Worm (Caenorhabditis elegans) whole organism, young adult: ENCODE data around the gene ZK1321.1.

Experiments
- B0261.1 ChIP-seq: sonication (generic microtip); optimal IDR thresholded peaks from 2 replicates; lab custom pipeline; 2016; ENCODE audit warnings: mild to moderate bottlenecking, missing genetic modification characterization, moderate library complexity, missing compliant biosample characterization
- C06A6.2 ChIP-seq: fragments of 200-800 bp; sonication (Bioruptor generic); conservative IDR thresholded peaks from 2 replicates; pipeline ENCODE4 v1.3.6; 2022; ENCODE audit warnings: missing genetic modification characterization, missing compliant biosample characterization
- C17E4.6 ChIP-seq: fragments of 200-800 bp; sonication (Bioruptor generic); IDR thresholded peaks from 2 replicates; pipeline ENCODE4 v1.3.6; 2022; ENCODE audit warnings: missing genetic modification reagents, missing genetic modification characterization, missing compliant biosample characterization
- F23B12.7 ChIP-seq: sonication (generic microtip); optimal IDR thresholded peaks from 2 replicates; lab custom pipeline; 2017; ENCODE audit warnings: missing genetic modification characterization, mild to moderate bottlenecking, missing compliant biosample characterization, antibody characterized with exemption, moderate library complexity; ENCODE audit not compliant: insufficient read depth
- F55B11.4 ChIP-seq: sonication (generic microtip); optimal IDR thresholded peaks from 2 replicates; lab custom pipeline; 2016; ENCODE audit warnings: missing compliant biosample characterization, missing genetic modification characterization, borderline replicate concordance; ENCODE audit not compliant: insufficient read depth
- F57C9.4 ChIP-seq: sonication (generic microtip); optimal IDR thresholded peaks from 2 replicates; lab custom pipeline; 2017; ENCODE audit warnings: mild to moderate bottlenecking, missing genetic modification characterization, missing compliant biosample characterization
- Y56A3A.18 ChIP-seq: fragments of 200-800 bp; sonication (Bioruptor generic); IDR thresholded peaks from 2 replicates; pipeline ENCODE4 v1.3.6; 2022; ENCODE audit warnings: missing genetic modification reagents, missing genetic modification characterization, missing compliant biosample characterization
- ZK185.1 ChIP-seq: sonication (generic microtip); optimal IDR thresholded peaks from 2 replicates; lab custom pipeline; 2016; ENCODE audit warnings: mild to moderate bottlenecking, missing genetic modification characterization, missing compliant biosample characterization; ENCODE audit not compliant: poor library complexity, severe bottlenecking
- aptf-2 ChIP-seq: fragments of 200-800 bp; sonication (Bioruptor generic); conservative IDR thresholded peaks from 2 replicates; pipeline ENCODE4 v1.3.6; 2022; ENCODE audit warnings: missing genetic modification reagents, missing genetic modification characterization, missing compliant biosample characterization
- atf-7 ChIP-seq: sonication (generic microtip); optimal IDR thresholded peaks from 2 replicates; lab custom pipeline; 2017; ENCODE audit warnings: mild to moderate bottlenecking, missing genetic modification characterization, missing compliant biosample characterization
- attf-5 ChIP-seq: fragments of 200-800 bp; sonication (Bioruptor generic); optimal IDR thresholded peaks from 2 replicates; lab custom pipeline; 2018; ENCODE audit warnings: mild to moderate bottlenecking, missing genetic modification characterization, missing compliant biosample characterization
- ceh-100 ChIP-seq: fragments of 200-800 bp; sonication (Bioruptor generic); IDR thresholded peaks from 2 replicates; pipeline ENCODE4 v1.3.6; 2022; ENCODE audit warnings: missing genetic modification reagents, missing genetic modification characterization, missing compliant biosample characterization
- ceh-27 ChIP-seq: fragments of 200-800 bp; sonication (Bioruptor generic); optimal IDR thresholded peaks from 2 replicates; lab custom pipeline; 2018; ENCODE audit warnings: mild to moderate bottlenecking, missing genetic modification characterization, moderate library complexity, missing compliant biosample characterization
- ceh-40 ChIP-seq: fragments of 200-800 bp; sonication (Bioruptor generic); IDR thresholded peaks from 2 replicates; pipeline ENCODE4 v1.3.6; 2022; ENCODE audit warnings: missing genetic modification characterization, missing compliant biosample characterization
- ceh-58 ChIP-seq: fragments of 200-800 bp; sonication (Bioruptor generic); IDR thresholded peaks from 2 replicates; pipeline ENCODE4 v1.3.6; 2022; ENCODE audit warnings: missing genetic modification characterization, missing compliant biosample characterization
- ceh-79 ChIP-seq: sonication (generic microtip); optimal IDR thresholded peaks from 2 replicates; lab custom pipeline; 2017; ENCODE audit warnings: mild to moderate bottlenecking, missing genetic modification characterization, missing compliant biosample characterization
- efl-1 ChIP-seq: fragments of 150-350 bp; optimal IDR thresholded peaks from 2 replicates; lab custom pipeline; 2014; ENCODE audit warnings: missing biosample characterization, missing genetic modification reagents, missing genetic modification characterization
- egl-44 ChIP-seq: fragments of 200-800 bp; sonication (Bioruptor generic); IDR thresholded peaks from 2 replicates; pipeline ENCODE4 v1.3.6; 2022; ENCODE audit warnings: missing genetic modification reagents, missing genetic modification characterization, missing compliant biosample characterization
- fkh-3 ChIP-seq: sonication (generic microtip); optimal IDR thresholded peaks from 2 replicates; lab custom pipeline; 2016; ENCODE audit warnings: mild to moderate bottlenecking, missing genetic modification characterization, missing compliant biosample characterization
- gei-17 ChIP-seq: fragments of 200-800 bp; sonication (Bioruptor generic); optimal IDR thresholded peaks from 2 replicates; lab custom pipeline; 2018; ENCODE audit warnings: mild to moderate bottlenecking, missing genetic modification characterization, missing compliant biosample characterization
- hlh-26 ChIP-seq: fragments of 200-800 bp; sonication (Bioruptor generic); conservative IDR thresholded peaks from 2 replicates; pipeline ENCODE4 v1.3.6; 2022; ENCODE audit warnings: missing genetic modification reagents, missing genetic modification characterization, missing compliant biosample characterization
- hrde-1 ChIP-seq: sonication (generic microtip); optimal IDR thresholded peaks from 2 replicates; lab custom pipeline; 2016; ENCODE audit warnings: missing genetic modification characterization, mild to moderate bottlenecking, missing compliant biosample characterization, moderate library complexity, missing genotype, missing genetic modification reagents, borderline replicate concordance
- let-607 ChIP-seq, 2 experiments: fragments of 200-800 bp in 1 of 2; sonication (Bioruptor generic) in 1 of 2; sonication (generic microtip) in 1 of 2; optimal IDR thresholded peaks; 2 replicates each; lab custom pipeline; 2016 to 2018; ENCODE audit warnings: mild to moderate bottlenecking in 2 of 2, missing compliant biosample characterization in 2 of 2, missing genetic modification characterization in 2 of 2, moderate library complexity in 2 of 2, missing genotype in 1 of 2
- lin-26 ChIP-seq: fragments of 200-800 bp; sonication (Bioruptor generic); IDR thresholded peaks from 2 replicates; pipeline ENCODE4 v1.3.6; 2022; ENCODE audit warnings: missing genetic modification reagents, missing genetic modification characterization, missing compliant biosample characterization
- lin-40 ChIP-seq: sonication (generic microtip); optimal IDR thresholded peaks from 2 replicates; lab custom pipeline; 2016; ENCODE audit warnings: missing genetic modification characterization, mild to moderate bottlenecking, missing compliant biosample characterization, missing genotype, missing genetic modification reagents
- lin-54 ChIP-seq: fragments of 200-800 bp; sonication (Bioruptor generic); optimal IDR thresholded peaks from 2 replicates; lab custom pipeline; 2018; ENCODE audit warnings: mild to moderate bottlenecking, missing genetic modification characterization, missing compliant biosample characterization
- lsy-27 ChIP-seq: sonication (generic microtip); optimal IDR thresholded peaks from 2 replicates; lab custom pipeline; 2017; ENCODE audit warnings: missing genetic modification characterization, mild to moderate bottlenecking, missing compliant biosample characterization, antibody characterized with exemption, missing genotype, borderline replicate concordance; ENCODE audit not compliant: insufficient read depth
- madf-10 ChIP-seq: sonication (generic microtip); optimal IDR thresholded peaks from 2 replicates; lab custom pipeline; 2016; ENCODE audit warnings: mild to moderate bottlenecking, missing genetic modification characterization, missing compliant biosample characterization
- mcd-1 ChIP-seq: fragments of 200-800 bp; sonication (Bioruptor generic); IDR thresholded peaks from 2 replicates; pipeline ENCODE4 v1.3.6; 2022; ENCODE audit warnings: missing genetic modification reagents, missing genetic modification characterization, missing compliant biosample characterization
- mel-28 ChIP-seq: sonication (generic microtip); optimal IDR thresholded peaks from 2 replicates; lab custom pipeline; 2016; ENCODE audit warnings: borderline replicate concordance, mild to moderate bottlenecking, missing genetic modification characterization, missing compliant biosample characterization
- nfya-2 ChIP-seq: fragments of 200-800 bp; sonication (Bioruptor generic); IDR thresholded peaks from 2 replicates; pipeline ENCODE4 v1.3.6; 2022; ENCODE audit warnings: missing genetic modification reagents, missing genetic modification characterization, missing compliant biosample characterization
- nhr-120 ChIP-seq: fragments of 200-800 bp; sonication (Bioruptor generic); IDR thresholded peaks from 2 replicates; pipeline ENCODE4 v1.3.6; 2022; ENCODE audit warnings: missing genetic modification characterization, missing compliant biosample characterization
- nhr-179 ChIP-seq: sonication (generic microtip); optimal IDR thresholded peaks from 2 replicates; lab custom pipeline; 2016; ENCODE audit warnings: mild to moderate bottlenecking, missing genetic modification characterization, missing compliant biosample characterization
- nhr-80 ChIP-seq: sonication (generic microtip); optimal IDR thresholded peaks from 2 replicates; lab custom pipeline; 2016; ENCODE audit warnings: missing genetic modification characterization, missing compliant biosample characterization
- snpc-1.1 ChIP-seq: sonication (generic microtip); optimal IDR thresholded peaks from 2 replicates; lab custom pipeline; 2017; ENCODE audit warnings: missing genetic modification characterization, mild to moderate bottlenecking, missing compliant biosample characterization, antibody characterized with exemption, moderate library complexity, missing genotype, missing genetic modification reagents; ENCODE audit not compliant: insufficient read depth
- snpc-4 ChIP-seq, 5 experiments: fragments of 150-350 bp in 1 of 5; sonication (generic microtip) in 4 of 5; optimal IDR thresholded peaks; 2 replicates each; lab custom pipeline; 2014 to 2018; ENCODE audit warnings: missing genetic modification characterization in 5 of 5, missing biosample characterization in 3 of 5, antibody characterized with exemption in 2 of 5, mild to moderate bottlenecking in 2 of 5, missing compliant biosample characterization in 2 of 5, missing genotype in 2 of 5, moderate library complexity in 2 of 5, missing genetic modification reagents in 1 of 5
- somi-1 ChIP-seq: fragments of 200-800 bp; sonication (Bioruptor generic); optimal IDR thresholded peaks from 2 replicates; lab custom pipeline; 2018; ENCODE audit warnings: mild to moderate bottlenecking, missing genetic modification characterization, missing compliant biosample characterization
- tbx-9 ChIP-seq: sonication (generic microtip); optimal IDR thresholded peaks from 2 replicates; lab custom pipeline; 2016; ENCODE audit warnings: borderline replicate concordance, missing genetic modification characterization, inconsistent platforms, missing compliant biosample characterization
- tlf-1 ChIP-seq: fragments of 200-800 bp; sonication (Bioruptor generic); optimal IDR thresholded peaks from 2 replicates; lab custom pipeline; 2018; ENCODE audit warnings: mild to moderate bottlenecking, missing genetic modification characterization, missing compliant biosample characterization
- zfh-2 ChIP-seq: fragments of 200-800 bp; sonication (Bioruptor generic); conservative IDR thresholded peaks from 2 replicates; pipeline ENCODE4 v1.3.6; 2022; ENCODE audit warnings: missing genetic modification reagents, missing genetic modification characterization, missing compliant biosample characterization
- ztf-6 ChIP-seq: fragments of 200-800 bp; sonication (Bioruptor generic); IDR thresholded peaks from 2 replicates; pipeline ENCODE4 v1.3.6; 2022; ENCODE audit warnings: missing genetic modification reagents, missing genetic modification characterization, missing compliant biosample characterization

ZK1321.1 gene

DNA sequence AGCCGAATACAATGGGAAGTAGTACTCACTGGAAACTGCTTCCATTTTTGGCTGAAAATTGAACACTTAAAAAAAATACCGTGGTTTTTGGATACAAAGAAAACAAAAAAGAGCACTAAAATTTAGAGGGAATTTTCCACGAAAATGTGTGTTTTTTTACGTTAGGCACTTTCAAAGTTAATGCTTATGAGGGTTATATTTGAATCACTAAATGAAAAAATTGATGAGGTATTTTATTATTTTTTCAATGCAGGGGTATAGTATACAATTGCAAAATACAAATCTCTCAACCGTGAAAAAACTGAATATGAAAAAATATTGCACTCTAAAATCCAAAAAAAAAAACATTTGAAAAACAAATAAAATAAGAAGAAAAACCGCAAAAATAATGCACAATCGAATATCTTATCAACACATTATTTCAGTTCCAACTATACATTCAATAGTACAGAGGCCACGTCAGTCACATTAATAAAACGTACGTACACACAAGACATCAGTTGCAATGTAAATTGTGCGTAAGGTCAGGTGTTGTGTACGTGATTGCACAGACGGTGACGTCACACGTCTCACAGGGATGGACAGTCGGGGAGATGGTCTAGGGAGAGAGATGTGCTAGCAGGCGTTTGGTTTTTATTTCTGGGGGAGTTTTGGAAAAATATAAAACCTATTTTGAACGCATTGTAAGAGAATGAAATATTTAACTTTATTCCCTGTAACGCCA, 16.1 kb downstream of the ZK1321.1 start, which contains the start of gene aqp-10 (continued):
- TF ChIP-seq aptf-2 (GFP tag; lab: Robert Waterston, UW) (no peak), somi-1 (GFP tag; lab: Kevin White, UChicago) (peak; percentile 19), snpc-4 (GFP tag; optimal IDR thresholded peaks at IDR 0.05; lab: Kevin White, UChicago) (no peak), snpc-4 (tag; optimal IDR thresholded peaks at IDR 0.05; lab: Kevin White, UChicago) (peak in 2 of 4 experiments; percentile 34 to 47), mcd-1 (GFP tag; lab: Robert Waterston, UW) (0 out of 2 replicates have a peak, but pooled peaks have one; percentile 26), snpc-1.1 (tag; lab: Kevin White, UChicago) (no peak), tbx-9 (tag; lab: Kevin White, UChicago) (no peak), ZK185.1 (tag; lab: Kevin White, UChicago) (peak; percentile 38), ceh-100 (GFP tag; lab: Robert Waterston, UW) (no peak), ceh-79 (no peak), tlf-1 (GFP tag; lab: Kevin White, UChicago) (no peak), hlh-26 (GFP tag; lab: Robert Waterston, UW) (no peak), B0261.1 (tag; lab: Kevin White, UChicago) (no peak), madf-10 (tag; lab: Kevin White, UChicago) (peak; percentile 6), lin-26 (GFP tag; lab: Robert Waterston, UW) (no peak), attf-5 (peak; percentile 14), lin-40 (tag; lab: Kevin White, UChicago) (peak; percentile 11), let-607 (tag; optimal IDR thresholded peaks at IDR 0.05; lab: Kevin White, UChicago) (peak; percentile 95), ceh-27 (peak; percentile 1), F57C9.4 (tag; lab: Kevin White, UChicago) (no peak)
- TF ChIP-seq, all 124 proteins: peak for 20

DNA sequence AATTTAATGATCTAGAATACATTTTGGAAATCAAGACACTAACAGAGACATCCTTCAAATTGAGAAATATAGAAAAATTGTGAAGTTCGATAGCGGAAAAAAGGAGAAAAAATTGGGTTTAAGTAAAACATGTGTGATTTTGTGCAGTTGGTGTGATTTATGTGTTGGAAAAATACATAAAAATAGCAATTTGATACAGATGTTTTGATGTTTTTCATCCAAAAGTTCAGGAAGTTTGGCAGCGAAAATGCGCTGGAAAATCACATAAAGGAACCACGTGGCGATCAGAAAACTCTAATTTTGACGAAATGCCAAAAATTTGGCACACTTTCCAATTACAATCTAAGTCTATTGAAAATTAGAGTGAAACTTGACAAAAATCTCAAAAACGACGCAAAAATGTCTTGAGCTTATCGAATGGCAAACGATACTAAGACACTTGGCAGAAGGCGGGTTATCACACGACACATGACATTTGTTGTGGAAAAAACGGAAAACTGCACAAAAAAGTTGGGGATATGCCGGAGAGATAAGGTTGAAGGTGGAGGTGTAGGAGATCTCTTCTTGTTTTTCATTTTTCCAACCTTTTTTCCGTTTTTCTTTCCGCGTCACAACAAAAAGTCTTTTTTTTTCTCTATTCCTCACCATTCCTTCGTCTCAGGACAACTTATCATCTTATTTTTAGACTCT, 20.2 kb downstream of the ZK1321.1 start, which contains the start of gene ZK1321.4:
Gene ZK1321.4, minus strand, starts transcription at position 51 of the 690 bp plus-strand sequence.
- TF ChIP-seq Y56A3A.18 (GFP tag; lab: Robert Waterston, UW), result no peak
- no peak for TF ChIP-seq ztf-6 (GFP tag; lab: Robert Waterston, UW)
- no peak for TF ChIP-seq ceh-40 (GFP tag; lab: Robert Waterston, UW)
- TF ChIP-seq fkh-3 (tag; lab: Kevin White, UChicago), result no peak
- TF ChIP-seq nfya-2, result no peak
- TF ChIP-seq C06A6.2 (GFP tag; lab: Robert Waterston, UW), result no peak
- TF ChIP-seq hrde-1 (tag; lab: Kevin White, UChicago), result no peak
- no peak for TF ChIP-seq attf-5
- TF ChIP-seq lin-54 (GFP tag; lab: Kevin White, UChicago), result no peak
- TF ChIP-seq mel-28 (tag; lab: Kevin White, UChicago), result no peak

DNA sequence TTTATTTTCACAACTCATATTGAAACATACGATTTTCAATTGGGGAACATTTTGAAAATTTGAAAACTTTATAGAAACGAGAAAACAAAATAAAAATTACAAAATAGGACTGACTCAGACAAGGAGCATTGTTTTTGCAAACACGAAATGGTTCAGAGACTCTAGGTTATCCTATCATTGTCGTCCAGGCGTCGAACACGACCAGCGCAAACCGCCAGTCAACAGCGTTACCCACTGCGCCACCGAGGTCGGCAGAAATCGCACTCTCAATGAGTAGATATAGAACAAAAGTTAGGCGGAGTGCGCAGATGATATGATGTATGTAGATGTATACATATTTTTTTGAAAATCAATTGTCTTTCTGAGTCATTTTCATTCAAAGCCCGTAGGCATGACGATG, 20.8 kb downstream of the ZK1321.1 start:
- peak; percentile 86 for TF ChIP-seq egl-44 (GFP tag; lab: Robert Waterston, UW)
- TF ChIP-seq gei-17, result no peak
- no peak for TF ChIP-seq ceh-79
- no peak for TF ChIP-seq tlf-1 (GFP tag; lab: Kevin White, UChicago)
- peak; percentile 50 for TF ChIP-seq atf-7
- peak; percentile 68 for TF ChIP-seq lin-40 (tag; lab: Kevin White, UChicago)
- no peak; the same call in 1 of the 2 replicates for TF ChIP-seq ceh-100 (GFP tag; lab: Robert Waterston, UW)
- TF ChIP-seq C17E4.6 (GFP tag; lab: Robert Waterston, UW), result 0 out of 2 replicates have a peak, but pooled peaks have one; percentile 56
- peak; percentile 79 for TF ChIP-seq F23B12.7 (tag; lab: Kevin White, UChicago)
- no peak for TF ChIP-seq nhr-120
- TF ChIP-seq zfh-2 (GFP tag; lab: Robert Waterston, UW), result no peak
- TF ChIP-seq ceh-58 (GFP tag; lab: Robert Waterston, UW), result no peak
- peak; percentile 78 for TF ChIP-seq ceh-27
- no peak for TF ChIP-seq efl-1 (GFP tag; lab: Kevin White, UChicago)
- TF ChIP-seq nhr-179 (tag; lab: Kevin White, UChicago), result no peak
- TF ChIP-seq F55B11.4 (tag; lab: Kevin White, UChicago), result no peak
- no peak for TF ChIP-seq lsy-27 (tag; lab: Kevin White, UChicago)
- peak; percentile 63 for TF ChIP-seq nhr-80 (tag; lab: Kevin White, UChicago)
